Worm (Caenorhabditis elegans) whole organism, L3 larva: ENCODE data around the gene T07D3.9.

Experiments
- R02D3.7 ChIP-seq: fragments of 150-350 bp; optimal IDR thresholded peaks from 2 replicates; lab custom pipeline; 2014; ENCODE audit warnings: missing biosample characterization, missing genetic modification characterization
- ZK546.5 ChIP-seq: sonication (generic microtip); optimal IDR thresholded peaks from 2 replicates; lab custom pipeline; 2017; ENCODE audit warnings: missing biosample characterization, missing genetic modification characterization
- aly-2 ChIP-seq: fragments of 150-350 bp; optimal IDR thresholded peaks from 2 replicates; lab custom pipeline; 2014; ENCODE audit warnings: missing biosample characterization, missing genetic modification characterization
- ama-1 ChIP-seq: fragments of 150-350 bp; optimal IDR thresholded peaks from 2 replicates; lab custom pipeline; 2018
- ceh-16 ChIP-seq: sonication (generic microtip); optimal IDR thresholded peaks from 2 replicates; lab custom pipeline; 2017; ENCODE audit warnings: missing biosample characterization, missing genetic modification characterization
- ceh-9 ChIP-seq: sonication (generic microtip); optimal IDR thresholded peaks from 2 replicates; lab custom pipeline; 2018; ENCODE audit warnings: missing biosample characterization, missing genetic modification characterization
- egl-27 ChIP-seq: sonication (generic microtip); optimal IDR thresholded peaks from 4 replicates; lab custom pipeline; 2017; ENCODE audit warnings: missing biosample characterization, missing genetic modification reagents, missing genetic modification characterization
- elt-2 ChIP-seq: sonication (generic microtip); optimal IDR thresholded peaks from 2 replicates; lab custom pipeline; 2016; ENCODE audit warnings: missing genetic modification reagents, mild to moderate bottlenecking, missing genetic modification characterization, missing compliant biosample characterization
- elt-3 ChIP-seq, 3 experiments: fragments of 150-350 bp in 1 of 3; sonication (generic microtip) in 2 of 3; optimal IDR thresholded peaks; 2 replicates in 2 of 3; 4 replicates in 1 of 3; lab custom pipeline; 2014 to 2017; ENCODE audit warnings: missing biosample characterization in 3 of 3, missing genetic modification characterization in 3 of 3
- eor-1 ChIP-seq, 2 experiments: fragments of 150-350 bp; optimal IDR thresholded peaks; 2 replicates each; lab custom pipeline; 2014 to 2018; ENCODE audit warnings: missing biosample characterization in 2 of 2, missing genetic modification characterization in 2 of 2
- fkh-10 ChIP-seq: sonication (generic microtip); optimal IDR thresholded peaks from 2 replicates; lab custom pipeline; 2017; ENCODE audit warnings: missing biosample characterization, missing genetic modification reagents, missing genetic modification characterization
- fkh-2 ChIP-seq: fragments of 150-350 bp; optimal IDR thresholded peaks from 2 replicates; lab custom pipeline; 2014; ENCODE audit warnings: missing biosample characterization, missing genetic modification reagents, missing genetic modification characterization
- fos-1 ChIP-seq: fragments of 150-350 bp; optimal IDR thresholded peaks from 2 replicates; lab custom pipeline; 2014; ENCODE audit warnings: missing biosample characterization, missing genetic modification characterization
- lin-15B ChIP-seq: fragments of 150-350 bp; optimal IDR thresholded peaks from 2 replicates; lab custom pipeline; 2014; ENCODE audit warnings: missing biosample characterization, missing genetic modification characterization
- lin-39 ChIP-seq: fragments of 150-350 bp; optimal IDR thresholded peaks from 2 replicates; lab custom pipeline; 2018; ENCODE audit warnings: missing biosample characterization, missing genetic modification reagents, missing genetic modification characterization
- lsy-12 ChIP-seq: sonication (generic microtip); optimal IDR thresholded peaks from 2 replicates; lab custom pipeline; 2016; ENCODE audit warnings: mild to moderate bottlenecking, missing genetic modification characterization, missing compliant biosample characterization
- nfya-1 ChIP-seq: sonication (generic microtip); optimal IDR thresholded peaks from 2 replicates; lab custom pipeline; 2017; ENCODE audit warnings: missing genetic modification characterization, mild to moderate bottlenecking, missing compliant biosample characterization, antibody characterized with exemption, moderate library complexity; ENCODE audit not compliant: insufficient read depth
- nhr-11 ChIP-seq: fragments of 150-350 bp; optimal IDR thresholded peaks from 2 replicates; lab custom pipeline; 2014; ENCODE audit warnings: missing biosample characterization, missing genetic modification characterization
- nhr-12 ChIP-seq: fragments of 150-350 bp; optimal IDR thresholded peaks from 2 replicates; lab custom pipeline; 2014; ENCODE audit warnings: missing biosample characterization, missing genetic modification characterization
- nhr-237 ChIP-seq: fragments of 150-350 bp; optimal IDR thresholded peaks from 2 replicates; lab custom pipeline; 2014; ENCODE audit warnings: missing biosample characterization, missing genetic modification characterization
- nhr-28 ChIP-seq: fragments of 150-350 bp; optimal IDR thresholded peaks from 2 replicates; lab custom pipeline; 2014; ENCODE audit warnings: missing biosample characterization, missing genetic modification characterization
- nhr-43 ChIP-seq: sonication (generic microtip); optimal IDR thresholded peaks from 2 replicates; lab custom pipeline; 2016; ENCODE audit warnings: mild to moderate bottlenecking, missing genetic modification characterization, missing compliant biosample characterization; ENCODE audit not compliant: poor library complexity, severe bottlenecking
- nhr-76 ChIP-seq: fragments of 150-350 bp; sonication (generic microtip); optimal IDR thresholded peaks from 5 replicates; lab custom pipeline; 2014; ENCODE audit warnings: missing biosample characterization, missing genetic modification characterization
- pha-4 ChIP-seq: fragments of 150-350 bp; optimal IDR thresholded peaks from 2 replicates; lab custom pipeline; 2014; ENCODE audit warnings: missing biosample characterization, missing genetic modification reagents, missing genetic modification characterization
- pqm-1 ChIP-seq: fragments of 150-350 bp; optimal IDR thresholded peaks from 2 replicates; lab custom pipeline; 2017; ENCODE audit warnings: missing biosample characterization, missing genetic modification characterization, inconsistent platforms
- sea-2 ChIP-seq: fragments of 150-350 bp; sonication (generic microtip); optimal IDR thresholded peaks from 4 replicates; lab custom pipeline; 2014; ENCODE audit warnings: missing biosample characterization, missing genetic modification reagents, missing genetic modification characterization
- skn-1 ChIP-seq: fragments of 150-350 bp; optimal IDR thresholded peaks from 2 replicates; lab custom pipeline; 2014; ENCODE audit warnings: missing biosample characterization, missing genetic modification characterization
- snpc-4 ChIP-seq: fragments of 150-350 bp; optimal IDR thresholded peaks from 2 replicates; lab custom pipeline; 2014; ENCODE audit warnings: missing biosample characterization, missing genetic modification characterization
- tbx-2 ChIP-seq: sonication (generic microtip); optimal IDR thresholded peaks from 2 replicates; lab custom pipeline; 2016; ENCODE audit warnings: mild to moderate bottlenecking, missing genetic modification characterization, missing compliant biosample characterization
- ztf-11 ChIP-seq: fragments of 150-350 bp; optimal IDR thresholded peaks from 2 replicates; lab custom pipeline; 2014; ENCODE audit warnings: missing biosample characterization, missing genetic modification characterization
- ztf-4 ChIP-seq: fragments of 150-350 bp; optimal IDR thresholded peaks from 2 replicates; lab custom pipeline; 2014; ENCODE audit warnings: missing biosample characterization, missing genetic modification characterization

T07D3.9 gene

ce11 chrII:901632-902031, 919 bp upstream of the T07D3.9 start, which contains the start of gene T07D3.2:
Gene T07D3.2 (plus strand): TSS chrII:901932.
- TF ChIP-seq snpc-4 (tag; lab: Kevin White, UChicago) = no peak
- no peak for TF ChIP-seq lin-39 (tag; lab: Kevin White, UChicago)
- TF ChIP-seq fos-1 (tag; lab: Kevin White, UChicago) = no peak
- no peak for TF ChIP-seq ceh-9 (tag; lab: Kevin White, UChicago)
- no peak for TF ChIP-seq ZK546.5
- TF ChIP-seq fkh-10 = no peak
- TF ChIP-seq ztf-4 (tag; lab: Kevin White, UChicago) = no peak
- no peak for TF ChIP-seq nhr-28
- no peak for TF ChIP-seq ztf-11
- TF ChIP-seq nhr-76 = no peak
- TF ChIP-seq nhr-237 (tag; lab: Kevin White, UChicago) = no peak
- no peak for TF ChIP-seq nfya-1 (tag; lab: Kevin White, UChicago)
- no peak for TF ChIP-seq eor-1 (tag; optimal IDR thresholded peaks at IDR 0.05; lab: Kevin White, UChicago)
- no peak for TF ChIP-seq pha-4
- TF ChIP-seq nhr-12 (tag; lab: Kevin White, UChicago) = no peak

- TF ChIP-seq pha-4 (peak; percentile 36), elt-2 (tag; lab: Kevin White, UChicago) (peak; percentile 75), lin-15B (tag; lab: Kevin White, UChicago) (no peak), pqm-1 (tag; lab: Kevin White, UChicago) (peak; percentile 13), lsy-12 (tag; lab: Kevin White, UChicago) (no peak), ZK546.5 (no peak)
Measured at ce11 chrII:888024-888423, 12.7 kb downstream of the T07D3.9 start, which contains the start of gene T07D3.4. Gene T07D3.4 (plus strand): TSS chrII:888309.

ce11 chrII:884204-884603, 16.5 kb downstream of the T07D3.9 start:
- peak; percentile 2 for TF ChIP-seq pha-4
- TF ChIP-seq R02D3.7 = no peak
- no peak for TF ChIP-seq fkh-2 (tag; lab: Kevin White, UChicago)
- no peak for TF ChIP-seq lin-15B (tag; lab: Kevin White, UChicago)
- TF ChIP-seq fkh-10 = no peak
- no peak for TF ChIP-seq nhr-237 (tag; lab: Kevin White, UChicago)
- no peak for TF ChIP-seq nhr-28
- TF ChIP-seq elt-2 (tag; lab: Kevin White, UChicago) = peak; percentile 73
- TF ChIP-seq ceh-16 = no peak

- TF ChIP-seq pqm-1 (tag; lab: Kevin White, UChicago) = peak; percentile 46
- TF ChIP-seq ztf-4 (tag; lab: Kevin White, UChicago) = no peak
- no peak for TF ChIP-seq nhr-11 (tag; lab: Kevin White, UChicago)
- no peak for TF ChIP-seq fos-1 (tag; lab: Kevin White, UChicago)
- TF ChIP-seq aly-2 (tag; lab: Kevin White, UChicago) = no peak
- TF ChIP-seq skn-1 (tag; lab: Kevin White, UChicago) = no peak
- TF ChIP-seq elt-2 (tag; lab: Kevin White, UChicago) = peak; percentile 87
- no peak for TF ChIP-seq nhr-76
- no peak for TF ChIP-seq nhr-43 (tag; lab: Kevin White, UChicago)
- no peak for TF ChIP-seq ceh-16
- TF ChIP-seq snpc-4 (tag; lab: Kevin White, UChicago) = peak; percentile 23
- TF ChIP-seq sea-2 (GFP tag; lab: Kevin White, UChicago) = no peak
- no peak for TF ChIP-seq ama-1
- TF ChIP-seq tbx-2 (tag; lab: Kevin White, UChicago) = no peak
- TF ChIP-seq egl-27 (tag; lab: Kevin White, UChicago) = no peak
- no peak for TF ChIP-seq lsy-12 (tag; lab: Kevin White, UChicago)
Measured at ce11 chrII:880666-881226, 20.0 kb downstream of the T07D3.9 start.

ce11 chrII:875739-876138, 25.0 kb downstream of the T07D3.9 start:
- TF ChIP-seq nhr-43 (tag; lab: Kevin White, UChicago) (no peak), eor-1 (tag; optimal IDR thresholded peaks at IDR 0.05; lab: Kevin White, UChicago) (no peak), lsy-12 (tag; lab: Kevin White, UChicago) (no peak), lin-15B (tag; lab: Kevin White, UChicago) (no peak), elt-3 (tag; optimal IDR thresholded peaks at IDR 0.05; lab: Kevin White, UChicago) (no peak)
- TF ChIP-seq, all 47 proteins: peak for 0
